Worm (Caenorhabditis elegans): ENCODE data around the gene lpl-1.
"Not testable (repeated sequence)": the region's sequence is repeated elsewhere in the genome, so short reads cannot be mapped to it uniquely, and the experiment has no call there.

lpl-1 gene

DNA sequence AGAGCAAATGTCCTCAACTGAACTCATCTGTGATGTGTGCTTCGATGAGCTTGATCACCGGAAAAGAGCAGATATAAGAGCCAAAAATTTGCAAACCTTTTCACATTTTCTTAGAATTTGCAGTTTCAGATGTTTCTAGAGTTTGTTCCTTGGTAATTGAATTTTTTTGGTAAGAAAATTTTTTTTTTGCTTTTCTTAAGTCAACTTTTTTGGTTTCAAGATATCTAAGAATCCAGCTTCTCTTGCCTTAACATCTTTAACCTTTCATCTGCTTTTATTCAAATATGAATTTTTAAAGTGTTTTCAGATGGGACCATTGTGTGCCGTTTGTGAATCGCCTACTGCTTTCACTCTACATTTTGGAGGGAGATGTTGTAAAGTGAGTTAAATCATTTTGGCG lies 24.1 kb downstream of the lpl-1 start, which contains the start of gene nhr-11:
Gene nhr-11, plus strand, starts transcription at position 301 of the 400 bp plus-strand sequence.
- TF ChIP-seq lin-40 (tag; optimal IDR thresholded peaks at IDR 0.05) = no peak
- TF ChIP-seq nfya-2 (GFP tag; IDR thresholded peaks at IDR 0.05) = no peak
- TF ChIP-seq attf-3 (GFP tag; conservative IDR thresholded peaks at IDR 0.05) = no peak
- TF ChIP-seq hsf-1 (GFP tag; IDR thresholded peaks at IDR 0.05) = no peak
- no peak for TF ChIP-seq ZK185.1 (tag; optimal IDR thresholded peaks at IDR 0.05; ENCODE audit: poor library complexity, severe bottlenecking)
- no peak for TF ChIP-seq xnd-1 (tag; optimal IDR thresholded peaks at IDR 0.05)
- no peak for TF ChIP-seq nhr-179 (tag; optimal IDR thresholded peaks at IDR 0.05)
- TF ChIP-seq K12H6.12 (tag; optimal IDR thresholded peaks at IDR 0.05) = no peak
- no peak for TF ChIP-seq attf-6 (GFP tag; IDR thresholded peaks at IDR 0.05)
- TF ChIP-seq madf-6 (GFP tag; IDR thresholded peaks at IDR 0.05) = no peak
- TF ChIP-seq tlf-1 (GFP tag; optimal IDR thresholded peaks at IDR 0.05) = no peak
- no peak for TF ChIP-seq dpff-1 (tag; optimal IDR thresholded peaks at IDR 0.05)
- TF ChIP-seq rec-8 (tag; optimal IDR thresholded peaks at IDR 0.05) = no peak
- TF ChIP-seq ccch-3 (GFP tag; optimal IDR thresholded peaks at IDR 0.05) = no peak

DNA sequence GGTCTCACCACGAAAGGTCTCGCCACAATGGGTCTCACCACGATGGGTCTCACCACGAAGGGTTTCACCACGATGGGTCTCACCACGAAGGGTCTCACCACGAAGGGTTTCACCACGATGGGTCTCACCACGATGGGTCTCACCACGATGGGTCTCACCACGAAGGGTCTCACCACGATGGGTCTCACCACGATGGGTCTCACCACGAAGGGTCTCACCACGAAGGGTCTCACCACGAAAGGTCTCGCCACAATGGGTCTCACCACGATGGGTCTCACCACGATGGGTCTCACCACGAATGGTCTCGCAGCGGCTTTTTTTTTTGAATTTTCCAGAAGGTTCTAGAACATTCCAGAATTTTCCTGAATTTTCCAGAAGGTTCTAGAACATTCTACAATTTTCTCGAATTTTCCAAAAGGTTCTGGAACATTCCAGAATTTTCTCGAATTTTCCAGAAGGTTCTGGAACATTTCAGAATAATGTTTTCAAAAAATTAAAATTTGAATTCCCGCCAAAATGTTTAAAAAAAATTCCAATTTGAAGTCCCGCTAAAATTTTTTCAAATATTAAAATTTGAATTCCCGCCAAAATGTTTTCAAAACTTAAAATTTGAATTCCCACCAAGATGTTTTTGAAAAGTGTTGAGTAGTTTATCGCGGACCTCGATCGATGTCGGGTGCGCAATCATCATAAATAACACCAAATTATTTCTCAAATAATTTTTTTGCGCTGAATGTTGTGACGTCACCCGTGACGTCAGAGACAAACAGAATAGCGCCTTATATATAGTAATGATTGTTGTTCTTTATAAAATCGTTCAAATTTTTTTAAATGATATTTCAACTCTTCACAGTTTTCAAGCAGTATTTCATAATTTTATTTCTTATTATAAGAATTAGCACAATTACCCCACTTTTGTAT lies 26.3 kb downstream of the lpl-1 start:
- TF ChIP-seq Y79H2A.3 (GFP tag; conservative IDR thresholded peaks at IDR 0.05) (0 out of 2 replicates have a peak, but pooled peaks have one; percentile 9), hmg-20 (GFP tag; IDR thresholded peaks at IDR 0.05) (0 out of 2 replicates have a peak, but pooled peaks have one; percentile 6), lsl-1 (GFP tag; optimal IDR thresholded peaks at IDR 0.05) (peak; percentile 26), rcor-1 (GFP tag; IDR thresholded peaks at IDR 0.05) (peak; percentile 19; the same call in 1 of the 2 replicates), B0336.3 (GFP tag; IDR thresholded peaks at IDR 0.05) (0 out of 2 replicates have a peak, but pooled peaks have one; percentile 26), snpc-1.1 (tag; optimal IDR thresholded peaks at IDR 0.05; ENCODE audit: insufficient read depth) (peak; percentile 55), hmg-1.2 (GFP tag; IDR thresholded peaks at IDR 0.05) (peak; percentile 65), dox-1 (GFP tag; IDR thresholded peaks at IDR 0.05) (peak; percentile 70), madf-3 (GFP tag; IDR thresholded peaks at IDR 0.05) (0 out of 2 replicates have a peak, but pooled peaks have one; percentile 14), efl-1 (GFP tag; optimal IDR thresholded peaks at IDR 0.05) (peak; percentile 20), ztf-28 (GFP tag; IDR thresholded peaks at IDR 0.05) (peak; percentile 13; the same call in 1 of the 2 replicates), pbrm-1 (GFP tag; IDR thresholded peaks at IDR 0.05) (peak; percentile 91), F33H1.4 (GFP tag; IDR thresholded peaks at IDR 0.05) (peak; percentile 68), attf-6 (GFP tag; IDR thresholded peaks at IDR 0.05) (peak; percentile 92), D2030.7 (GFP tag; IDR thresholded peaks at IDR 0.05) (peak; percentile 51), Y95B8A.8 (GFP tag; IDR thresholded peaks at IDR 0.05) (0 out of 2 replicates have a peak, but pooled peaks have one; percentile 55), snpc-4 (tag; optimal IDR thresholded peaks at IDR 0.05) (peak in 3 of 4 experiments; percentile 51 to 88 (median 61)), lin-54 (GFP tag; optimal IDR thresholded peaks at IDR 0.05) (peak; percentile 74), madf-6 (GFP tag; IDR thresholded peaks at IDR 0.05) (peak; percentile 49), egrh-3 (GFP tag; IDR thresholded peaks at IDR 0.05) (peak; percentile 17; the same call in 1 of the 2 replicates), tbp1 (GFP tag; optimal IDR thresholded peaks at IDR 0.05) (peak; percentile 15), F49E8.2 (tag; optimal IDR thresholded peaks at IDR 0.05; ENCODE audit: insufficient read depth) (peak; percentile 7), rpc-1 (optimal IDR thresholded peaks at IDR 0.05) (peak; percentile 27), ceh-91 (GFP tag; IDR thresholded peaks at IDR 0.05) (0 out of 2 replicates have a peak, but pooled peaks have one; percentile 14), nfyb-1 (GFP tag; IDR thresholded peaks at IDR 0.05) (0 out of 2 replicates have a peak, but pooled peaks have one; percentile 20), hsf-1 (GFP tag; IDR thresholded peaks at IDR 0.05) (peak; percentile 98)
- not testable (repeated sequence) for TF ChIP-seq snpc-4 (GFP tag; optimal IDR thresholded peaks at IDR 0.05); rpc-1 (tag; optimal IDR thresholded peaks at IDR 0.05)

All from whole organism, young adult.